Worm (Caenorhabditis elegans) whole organism, late embryonic: ENCODE data around the gene R03G5.6.

Experiments used
- nhr-11 ChIP-seq: fragments of 150-350 bp; optimal IDR thresholded peaks from 2 replicates; lab custom pipeline; 2014; ENCODE audit warnings: missing biosample characterization, missing genetic modification characterization
- pha-4 ChIP-seq: fragments of 150-350 bp; optimal IDR thresholded peaks from 2 replicates; lab custom pipeline; 2018; ENCODE audit warnings: missing biosample characterization, missing genetic modification reagents, missing genetic modification characterization

- TF ChIP-seq pha-4 (no peak), nhr-11 (no peak)
These were observed 25.5 kb upstream of the R03G5.6 start, which contains the start of gene idpp-11 for ce11 chrX:7842241-7842640.
